Fruit fly (Drosophila melanogaster): ENCODE data around the gene CG16798.
A peak's percentile ranks its signal among the peaks of the same experiment; 100 is the strongest.

Gene CG16798

DNA sequence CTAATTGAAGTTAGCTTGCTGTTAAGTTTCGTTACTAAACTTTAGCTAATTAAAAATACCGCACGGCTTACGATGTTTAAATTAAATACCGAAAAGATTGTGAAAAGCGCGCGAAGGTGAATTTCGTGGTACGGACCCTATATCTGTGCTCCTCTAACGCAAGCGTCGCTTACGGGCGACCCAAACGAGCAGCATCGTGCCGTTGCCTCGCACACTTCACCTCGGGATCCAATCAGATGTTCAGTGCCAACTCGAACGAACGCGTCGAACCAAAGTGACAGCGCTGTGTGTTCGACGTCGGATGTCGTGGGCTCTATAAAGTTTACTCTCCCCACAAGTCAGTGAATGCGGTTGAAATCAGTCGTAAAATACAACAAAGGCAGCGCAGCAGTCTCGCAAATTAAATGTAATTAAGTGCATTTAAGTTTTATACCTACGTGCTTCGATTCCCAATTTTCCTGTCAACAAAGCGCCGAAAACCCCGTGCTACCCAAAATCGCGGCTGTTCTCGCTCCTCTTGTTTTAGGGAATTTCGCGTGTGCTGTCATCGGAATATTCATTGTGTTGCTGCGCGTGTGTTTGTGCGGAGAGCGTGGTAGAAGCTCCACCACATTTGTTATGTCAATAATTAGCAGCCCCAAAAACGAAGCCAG lies 46.7 kb upstream of the CG16798 start (continued):
- TF ChIP-seq Gug (GFP tag; IDR thresholded peaks at IDR 0.05) (no peak), CG34406 (GFP tag; optimal IDR thresholded peaks at IDR 0.05) (peak; percentile 21), Eip78C (GFP tag) (peak; percentile 82), CG10669 (GFP tag; optimal IDR thresholded peaks at IDR 0.05) (no peak), CG11762 (GFP tag; optimal IDR thresholded peaks at IDR 0.05; ENCODE audit: insufficient read depth) (no peak), dac (GFP tag; optimal IDR thresholded peaks at IDR 0.05) (no peak), dsx (GFP tag; optimal IDR thresholded peaks at IDR 0.05; ENCODE audit: poor library complexity, severe bottlenecking) (peak; percentile 25), esn (GFP tag; optimal IDR thresholded peaks at IDR 0.05) (peak; percentile 21), Eip75B (GFP tag; optimal IDR thresholded peaks at IDR 0.05) (peak; percentile 4), ss (GFP tag; optimal IDR thresholded peaks at IDR 0.05) (peak; percentile 36 to 61), fkh (GFP tag; optimal IDR thresholded peaks at IDR 0.05) (no peak)

DNA sequence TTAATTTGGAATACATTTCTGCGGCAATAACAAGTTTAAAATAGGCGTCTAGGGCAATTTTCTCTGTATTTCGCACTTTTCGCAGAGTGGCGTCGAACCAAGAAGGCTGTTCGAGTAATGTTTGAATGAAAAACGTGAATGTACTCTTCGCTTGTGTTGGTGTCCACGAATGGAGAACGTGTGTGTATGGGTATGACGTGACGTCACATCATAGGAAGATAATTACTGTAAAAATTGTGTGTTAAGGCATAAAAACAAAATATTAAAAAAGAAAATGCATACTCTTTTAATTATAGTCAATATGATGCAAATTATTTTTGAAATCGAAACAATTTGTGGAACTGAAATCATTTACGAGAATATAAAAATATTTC lies 46.2 kb upstream of the CG16798 start:
- no peak for TF ChIP-seq OdsH (GFP tag; optimal IDR thresholded peaks at IDR 0.05)
- TF ChIP-seq CG4318 (GFP tag; optimal IDR thresholded peaks at IDR 0.05): no peak
- TF ChIP-seq vri (GFP tag; optimal IDR thresholded peaks at IDR 0.05): no peak
- no peak for TF ChIP-seq CG3919 (GFP tag; optimal IDR thresholded peaks at IDR 0.05)
- TF ChIP-seq salr (GFP tag; optimal IDR thresholded peaks at IDR 0.05): no peak
- no peak for TF ChIP-seq net (GFP tag; optimal IDR thresholded peaks at IDR 0.05)

DNA sequence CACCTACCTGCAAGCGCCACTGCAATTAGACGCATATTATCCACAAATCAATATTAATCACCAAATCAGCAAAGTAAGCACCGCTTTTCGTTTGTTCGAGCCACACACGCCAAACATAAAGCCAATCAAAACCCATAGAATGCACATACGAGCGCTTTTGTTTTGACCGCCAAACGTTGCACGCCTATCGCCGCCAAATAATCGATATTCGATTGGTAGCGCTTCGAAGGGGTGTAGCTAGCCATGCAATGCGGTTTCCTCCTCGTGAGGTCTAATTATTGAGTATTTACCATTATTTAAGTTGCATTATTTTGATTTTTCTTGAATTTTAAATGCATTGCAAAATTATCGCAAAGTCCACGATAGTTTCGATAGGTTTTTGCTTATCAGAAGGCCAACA lies 45.2 kb upstream of the CG16798 start:
- 0 out of 3 replicates have a peak, but pooled peaks have one; percentile 22 for TF ChIP-seq CG6163 (GFP tag; IDR thresholded peaks at IDR 0.05)
- TF ChIP-seq fkh (GFP tag; optimal IDR thresholded peaks at IDR 0.05): no peak
- TF ChIP-seq dsx (GFP tag; optimal IDR thresholded peaks at IDR 0.05; ENCODE audit: poor library complexity, severe bottlenecking): no peak
- TF ChIP-seq ss (GFP tag; optimal IDR thresholded peaks at IDR 0.05): peak in 1 of 2 experiments; percentile 11

DNA sequence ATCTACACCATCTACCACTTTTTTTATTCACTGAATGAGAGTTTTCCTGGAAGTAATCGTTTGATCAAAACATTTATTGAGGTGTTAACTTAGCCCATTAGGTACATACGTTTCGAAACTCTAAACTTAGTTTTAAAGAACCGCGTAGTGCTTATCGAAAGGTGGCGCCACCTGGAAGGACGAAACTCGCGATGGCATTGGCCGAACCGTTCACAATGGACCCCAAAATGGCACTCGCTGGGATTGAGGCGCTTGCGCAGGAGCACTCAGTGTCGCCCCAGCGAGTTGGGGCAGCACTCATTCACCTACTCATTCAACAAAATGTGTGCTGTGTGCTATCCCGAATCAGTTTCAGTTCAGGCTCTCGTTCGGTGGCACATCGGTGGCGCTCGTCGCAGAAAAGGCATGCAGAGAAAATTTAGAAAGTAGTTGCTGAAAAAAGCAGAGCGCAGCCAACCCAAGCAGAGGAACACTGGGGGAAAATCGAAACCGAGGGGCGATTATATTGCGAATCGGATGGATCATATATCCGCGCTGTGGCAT lies 43.8 kb upstream of the CG16798 start, which contains the start of gene CG31688:
Gene CG31688 (plus strand): TSS at position 346 of the 543 bp plus-strand sequence.
- no peak for TF ChIP-seq acj6 (GFP tag; optimal IDR thresholded peaks at IDR 0.05)
- peak; percentile 9 for TF ChIP-seq Eip78C (GFP tag)

DNA sequence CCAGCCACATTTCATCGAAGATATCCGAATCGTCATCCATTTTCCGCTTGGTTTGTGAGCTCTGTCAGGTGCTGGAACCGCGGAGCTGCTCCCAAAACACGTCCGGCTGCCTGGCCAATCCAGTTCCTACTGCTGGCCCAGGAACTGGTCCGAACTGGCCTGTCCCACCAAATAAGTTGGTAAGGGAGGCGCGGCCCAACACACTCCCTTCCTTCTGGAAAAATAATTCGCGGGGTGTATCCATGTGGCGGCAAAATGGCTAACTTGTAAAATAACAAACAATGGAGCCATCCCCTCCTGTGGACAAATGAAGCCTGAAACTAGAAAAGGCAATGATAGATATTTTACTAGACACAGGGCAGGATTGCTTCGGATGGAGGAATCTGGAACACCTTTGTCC lies 42.4 kb upstream of the CG16798 start, which contains the start of gene CG15130:
Gene CG15130 (minus strand): TSS at position 101 of the 400 bp plus-strand sequence.
- TF ChIP-seq eg (GFP tag; IDR thresholded peaks at IDR 0.05) (no peak), CG4318 (GFP tag; optimal IDR thresholded peaks at IDR 0.05) (no peak), Hr39 (GFP tag; optimal IDR thresholded peaks at IDR 0.05) (no peak), Lpt (GFP tag; optimal IDR thresholded peaks at IDR 0.05) (no peak), vri (GFP tag; optimal IDR thresholded peaks at IDR 0.05) (no peak), CG8632 (GFP tag; optimal IDR thresholded peaks at IDR 0.05) (no peak), ss (GFP tag; optimal IDR thresholded peaks at IDR 0.05) (no peak), fd85E (GFP tag; optimal IDR thresholded peaks at IDR 0.05) (no peak), CG15336 (GFP tag; IDR thresholded peaks at IDR 0.05) (no peak), Hr4 (GFP tag; optimal IDR thresholded peaks at IDR 0.05) (no peak), CG11902 (GFP tag; optimal IDR thresholded peaks at IDR 0.05) (no peak), topi (GFP tag; optimal IDR thresholded peaks at IDR 0.05) (no peak), svp (GFP tag) (no peak), dac (GFP tag; optimal IDR thresholded peaks at IDR 0.05) (no peak), Eip75B (GFP tag; optimal IDR thresholded peaks at IDR 0.05) (no peak)

DNA sequence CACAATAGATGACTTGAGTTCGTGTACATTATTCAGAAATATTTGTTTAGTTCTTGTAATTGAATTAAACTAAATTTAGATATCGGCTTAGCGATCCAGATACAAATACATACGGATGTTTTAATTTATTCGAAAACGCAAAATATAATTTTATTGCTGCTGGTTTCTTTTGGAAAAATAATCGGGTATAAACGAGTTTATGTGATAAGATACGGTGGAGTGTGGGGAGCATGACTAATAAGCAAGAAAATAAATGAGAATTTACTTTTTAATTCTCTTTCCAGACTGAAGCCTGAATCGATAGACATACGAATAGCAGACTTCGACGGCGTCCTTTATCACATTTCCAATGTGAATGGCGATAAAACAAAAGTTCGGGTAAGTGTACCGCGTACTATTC lies 37.9 kb upstream of the CG16798 start:
- TF ChIP-seq Ets21C (GFP tag; optimal IDR thresholded peaks at IDR 0.05) (no peak), CG31627 (GFP tag; optimal IDR thresholded peaks at IDR 0.05) (no peak), CG11902 (GFP tag; optimal IDR thresholded peaks at IDR 0.05) (no peak), CG8119 (GFP tag; IDR thresholded peaks at IDR 0.05) (no peak), CG10631 (GFP tag; optimal IDR thresholded peaks at IDR 0.05) (no peak), CG3919 (GFP tag; optimal IDR thresholded peaks at IDR 0.05) (no peak), esn (GFP tag; optimal IDR thresholded peaks at IDR 0.05) (no peak), Sox15 (GFP tag; optimal IDR thresholded peaks at IDR 0.05) (no peak), CG4318 (GFP tag; optimal IDR thresholded peaks at IDR 0.05) (no peak), CG6854 (GFP tag; optimal IDR thresholded peaks at IDR 0.05) (no peak)

All from whole organism, prepupa.